Worm (Caenorhabditis elegans) whole organism, early embryonic: ENCODE data around the gene ZK355.2.

Source experiments
- B0310.2 ChIP-seq: sonication (generic microtip); optimal IDR thresholded peaks from 2 replicates; lab custom pipeline; 2016; ENCODE audit warnings: mild to moderate bottlenecking, missing genetic modification characterization, missing compliant biosample characterization
- F13C5.2 ChIP-seq: sonication (generic microtip); optimal IDR thresholded peaks from 2 replicates; lab custom pipeline; 2017; ENCODE audit warnings: mild to moderate bottlenecking, missing genetic modification characterization, inconsistent platforms, missing compliant biosample characterization
- aly-1 ChIP-seq: sonication (generic microtip); optimal IDR thresholded peaks from 2 replicates; lab custom pipeline; 2016; ENCODE audit warnings: missing genetic modification characterization, missing compliant biosample characterization
- ama-1 ChIP-seq: fragments of 150-350 bp; optimal IDR thresholded peaks from 2 replicates; lab custom pipeline; 2014
- ceh-13 ChIP-seq: fragments of 200-800 bp; sonication (Bioruptor generic); optimal IDR thresholded peaks from 2 replicates; lab custom pipeline; 2018; ENCODE audit warnings: mild to moderate bottlenecking, missing genetic modification characterization, missing compliant biosample characterization
- ceh-36 ChIP-seq: sonication (generic microtip); optimal IDR thresholded peaks from 2 replicates; lab custom pipeline; 2016; ENCODE audit warnings: missing genetic modification characterization, inconsistent platforms, missing compliant biosample characterization
- ets-7 ChIP-seq: sonication (generic microtip); optimal IDR thresholded peaks from 2 replicates; lab custom pipeline; 2016; ENCODE audit warnings: missing genotype, missing genetic modification characterization, missing compliant biosample characterization
- flt-1 ChIP-seq: fragments of 200-800 bp; sonication (Bioruptor generic); IDR thresholded peaks from 2 replicates; pipeline ENCODE4 v1.3.6; 2022; ENCODE audit warnings: missing genetic modification characterization, missing compliant biosample characterization
- hmbx-1 ChIP-seq: sonication (generic microtip); optimal IDR thresholded peaks from 2 replicates; lab custom pipeline; 2016; ENCODE audit warnings: mild to moderate bottlenecking, missing genetic modification characterization, missing compliant biosample characterization
- hmg-4 ChIP-seq: fragments of 200-800 bp; sonication (Bioruptor generic); optimal IDR thresholded peaks from 2 replicates; lab custom pipeline; 2018; ENCODE audit warnings: mild to moderate bottlenecking, missing genetic modification characterization, missing compliant biosample characterization
- hnd-1 ChIP-seq: sonication (generic microtip); optimal IDR thresholded peaks from 2 replicates; lab custom pipeline; 2016; ENCODE audit warnings: missing genetic modification characterization, missing compliant biosample characterization
- pes-1 ChIP-seq: fragments of 200-800 bp; sonication (Bioruptor generic); IDR thresholded peaks from 2 replicates; pipeline ENCODE4 v1.3.6; 2022; ENCODE audit warnings: missing genetic modification reagents, missing genetic modification characterization, missing compliant biosample characterization
- scrt-1 ChIP-seq: fragments of 200-800 bp; sonication (Bioruptor generic); IDR thresholded peaks from 2 replicates; pipeline ENCODE4 v1.3.6; 2022; ENCODE audit warnings: missing genetic modification characterization, missing compliant biosample characterization
- sea-1 ChIP-seq: fragments of 200-800 bp; sonication (Bioruptor generic); conservative IDR thresholded peaks from 2 replicates; pipeline ENCODE4 v1.3.6; 2022; ENCODE audit warnings: missing genetic modification characterization, missing compliant biosample characterization
- tbx-11 ChIP-seq: fragments of 200-800 bp; sonication (Bioruptor generic); IDR thresholded peaks from 2 replicates; pipeline ENCODE4 v1.3.6; 2022; ENCODE audit warnings: missing genetic modification characterization, missing compliant biosample characterization
- tbx-37 ChIP-seq: fragments of 200-800 bp; sonication (Bioruptor generic); conservative IDR thresholded peaks from 2 replicates; pipeline ENCODE4 v1.3.6; 2022; ENCODE audit warnings: missing genetic modification reagents, missing genetic modification characterization, missing compliant biosample characterization
- tra-4 ChIP-seq: sonication (generic microtip); optimal IDR thresholded peaks from 2 replicates; lab custom pipeline; 2017; ENCODE audit warnings: missing genetic modification characterization, missing compliant biosample characterization

Gene ZK355.2

DNA sequence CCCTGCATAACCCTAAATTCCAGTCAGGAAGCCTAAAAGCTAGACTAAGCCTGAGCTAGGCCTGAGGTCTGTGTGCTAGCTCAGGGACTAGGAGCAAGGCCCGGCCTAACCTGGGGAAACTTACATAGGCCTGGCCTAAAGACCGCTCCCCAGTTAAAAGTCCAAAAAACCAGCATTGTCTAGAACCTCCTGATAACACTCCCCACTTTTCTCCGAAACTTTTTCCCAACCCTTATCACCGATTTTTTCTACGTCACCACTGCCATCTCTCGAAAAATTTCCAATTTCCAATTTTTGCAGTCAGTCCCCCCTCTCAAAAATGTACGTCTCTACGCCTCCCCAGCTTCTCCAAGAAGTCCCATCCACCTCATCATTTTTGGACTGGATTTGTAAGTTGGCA lies at the start of gene ZK355.2:
TSS of gene ZK355.2 (plus strand) at position 301 of the 400 bp plus-strand sequence.
- TF ChIP-seq ets-7 (tag; lab: Kevin White, UChicago): no peak
- no peak for TF ChIP-seq B0310.2 (tag; lab: Kevin White, UChicago)
- TF ChIP-seq hnd-1 (tag; lab: Kevin White, UChicago): no peak
- TF ChIP-seq ceh-36 (tag; lab: Kevin White, UChicago): peak; percentile 15

DNA sequence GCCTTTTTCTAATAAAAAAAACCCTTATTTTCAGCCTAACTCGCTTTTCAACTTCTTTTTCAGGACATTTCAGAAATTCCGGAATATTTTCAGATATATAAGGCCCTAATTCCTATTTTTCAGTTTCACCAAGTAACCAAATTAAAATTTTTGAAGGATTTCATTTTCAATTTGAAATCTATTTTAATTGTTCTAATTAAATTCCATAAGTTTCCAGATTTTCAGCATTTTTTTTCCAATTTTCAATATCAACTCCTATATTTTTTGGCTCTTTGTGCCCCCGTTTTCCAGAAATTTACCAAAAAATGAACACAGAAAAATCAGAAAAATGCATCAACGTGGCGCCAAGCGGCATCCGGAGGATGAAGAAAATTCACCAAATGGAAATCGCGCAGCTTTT lies 48.9 kb upstream of the ZK355.2 start, which contains the start of gene Y110A2AL.1:
TSS of gene Y110A2AL.1 (plus strand) at position 301 of the 400 bp plus-strand sequence.
- TF ChIP-seq pes-1 (no peak), ama-1 (no peak), hnd-1 (tag; lab: Kevin White, UChicago) (no peak), ets-7 (tag; lab: Kevin White, UChicago) (no peak), ceh-36 (tag; lab: Kevin White, UChicago) (no peak), flt-1 (GFP tag; lab: Robert Waterston, UW) (no peak), F13C5.2 (no peak), sea-1 (GFP tag; lab: Robert Waterston, UW) (no peak), hmbx-1 (tag; lab: Kevin White, UChicago) (no peak)

DNA sequence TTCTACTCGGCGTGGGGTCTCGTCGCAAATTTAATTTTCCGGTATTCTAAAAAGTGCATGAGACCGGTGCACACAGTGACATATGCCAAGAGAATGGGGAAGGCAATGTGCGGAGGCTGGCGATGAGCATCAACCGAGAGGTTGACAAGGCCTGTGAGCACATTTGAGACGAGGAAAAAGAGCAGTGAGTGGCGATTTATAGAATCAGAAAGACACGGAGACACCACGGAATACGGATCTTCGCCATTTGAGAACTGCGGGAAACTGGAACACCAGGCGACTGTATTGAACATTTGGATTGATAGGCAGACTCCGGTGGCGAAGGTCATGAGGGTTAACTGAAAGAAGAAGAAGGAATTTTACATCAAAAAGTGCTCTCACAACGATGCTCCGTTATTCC lies 44.8 kb upstream of the ZK355.2 start:
- TF ChIP-seq flt-1 (GFP tag; lab: Robert Waterston, UW) (no peak), F13C5.2 (no peak), B0310.2 (tag; lab: Kevin White, UChicago) (no peak), tbx-11 (GFP tag; lab: Robert Waterston, UW) (no peak), hnd-1 (tag; lab: Kevin White, UChicago) (no peak), ets-7 (tag; lab: Kevin White, UChicago) (no peak), pes-1 (no peak), ceh-13 (no peak)

DNA sequence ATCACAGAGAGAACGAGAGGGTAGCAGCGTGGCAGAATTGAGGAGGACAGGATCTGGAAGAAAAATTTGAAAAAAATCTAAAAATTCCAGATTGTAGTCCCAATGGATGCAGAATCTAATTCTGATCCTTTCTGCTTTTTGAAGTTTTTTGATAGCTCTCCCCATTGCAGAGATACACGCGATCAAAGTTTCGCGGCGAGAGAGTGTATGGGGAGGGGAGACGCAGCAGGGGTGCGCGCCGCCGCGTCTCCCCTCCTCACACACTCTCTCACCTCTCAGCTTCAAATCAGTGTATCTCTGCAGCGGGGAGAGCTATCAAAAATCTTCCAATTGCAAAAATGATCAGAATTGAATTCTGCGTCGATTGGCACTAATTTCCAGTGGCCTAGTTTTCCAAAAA lies 42.6 kb upstream of the ZK355.2 start:
- TF ChIP-seq flt-1 (GFP tag; lab: Robert Waterston, UW) (peak; percentile 29; the same call in 1 of the 2 replicates), scrt-1 (GFP tag; lab: Robert Waterston, UW) (no peak), B0310.2 (tag; lab: Kevin White, UChicago) (no peak), sea-1 (GFP tag; lab: Robert Waterston, UW) (no peak)

DNA sequence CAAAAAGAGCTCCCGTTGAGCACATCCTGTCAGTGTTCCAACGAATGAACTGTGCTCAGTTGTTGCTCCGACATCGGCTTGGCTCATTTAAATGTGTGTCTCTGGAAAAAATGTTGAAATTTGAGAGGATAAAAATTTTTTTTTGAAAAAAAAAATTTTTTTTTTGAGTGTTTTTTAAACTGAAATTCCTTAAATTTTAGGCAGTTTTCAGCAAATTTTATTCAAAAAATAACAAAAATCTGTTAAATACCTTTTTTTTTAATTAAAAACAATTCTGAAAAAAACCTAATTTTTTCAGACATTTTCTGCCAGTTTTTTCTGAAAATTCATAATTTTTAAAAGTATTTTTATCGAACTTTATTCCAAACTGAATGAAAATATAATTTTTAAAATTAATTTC lies 38.9 kb upstream of the ZK355.2 start, which contains the start of gene pigw-1:
TSS of gene pigw-1 (minus strand) at position 101 of the 400 bp plus-strand sequence.
- TF ChIP-seq hnd-1 (tag; lab: Kevin White, UChicago): no peak
- TF ChIP-seq aly-1: no peak
- TF ChIP-seq tra-4 (tag; lab: Kevin White, UChicago): no peak
- TF ChIP-seq hmbx-1 (tag; lab: Kevin White, UChicago): no peak
- no peak for TF ChIP-seq hmg-4
- no peak for TF ChIP-seq scrt-1 (GFP tag; lab: Robert Waterston, UW)
- no peak for TF ChIP-seq ceh-13
- no peak for TF ChIP-seq flt-1 (GFP tag; lab: Robert Waterston, UW)
- TF ChIP-seq sea-1 (GFP tag; lab: Robert Waterston, UW): no peak
- TF ChIP-seq ets-7 (tag; lab: Kevin White, UChicago): no peak
- no peak for TF ChIP-seq tbx-37 (GFP tag; lab: Robert Waterston, UW)
- TF ChIP-seq ceh-36 (tag; lab: Kevin White, UChicago): no peak
- no peak for TF ChIP-seq B0310.2 (tag; lab: Kevin White, UChicago)
- no peak for TF ChIP-seq ama-1
- no peak for TF ChIP-seq tbx-11 (GFP tag; lab: Robert Waterston, UW)
- TF ChIP-seq F13C5.2: no peak
- no peak for TF ChIP-seq pes-1

DNA sequence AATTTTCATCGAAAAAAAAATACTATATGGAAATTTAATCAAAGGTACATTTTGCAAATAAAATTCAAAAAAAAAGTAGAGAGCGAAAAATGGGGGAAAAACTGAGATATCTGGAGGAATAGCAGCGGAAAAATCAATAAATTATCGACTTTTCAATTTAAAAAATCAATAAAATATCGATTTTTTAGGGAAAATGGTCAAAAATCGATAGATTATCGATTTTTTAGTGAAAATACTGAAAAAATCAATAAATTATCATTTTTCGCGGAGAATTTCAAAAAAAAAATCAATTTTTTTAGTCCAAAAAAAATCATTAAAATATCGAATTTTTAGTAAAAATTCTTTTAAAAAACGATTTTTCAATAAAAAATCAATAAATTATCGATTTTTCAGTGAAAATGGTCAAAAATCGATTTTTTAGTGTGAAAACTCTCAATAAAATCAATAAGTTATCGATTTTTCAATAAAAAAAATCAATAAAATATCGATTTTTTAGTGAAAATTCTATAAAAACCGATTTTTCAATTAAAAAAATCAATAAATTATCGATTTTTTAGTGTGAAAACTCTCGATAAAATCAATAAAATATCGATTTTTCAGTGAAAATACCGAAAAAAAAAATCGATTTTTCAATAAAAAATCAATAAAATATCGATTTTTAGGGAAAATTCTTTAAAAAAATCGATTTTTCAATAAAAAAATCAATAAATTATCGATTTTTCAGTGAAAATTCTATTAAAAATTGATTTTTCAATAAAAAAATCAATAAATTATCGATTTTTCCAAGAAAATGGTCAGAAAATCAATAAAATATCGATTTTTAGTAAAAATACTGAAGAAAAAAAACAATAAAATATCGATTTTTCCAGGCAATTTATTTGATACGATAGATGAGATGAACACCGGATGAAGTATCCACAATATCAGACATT lies 37.9 kb upstream of the ZK355.2 start:
- TF ChIP-seq hmg-4: no peak
- TF ChIP-seq ceh-36 (tag; lab: Kevin White, UChicago): no peak
- no peak for TF ChIP-seq ama-1
- no peak for TF ChIP-seq B0310.2 (tag; lab: Kevin White, UChicago)
- TF ChIP-seq sea-1 (GFP tag; lab: Robert Waterston, UW): no peak
- no peak for TF ChIP-seq ets-7 (tag; lab: Kevin White, UChicago)
- TF ChIP-seq hnd-1 (tag; lab: Kevin White, UChicago): no peak
- no peak for TF ChIP-seq tbx-11 (GFP tag; lab: Robert Waterston, UW)
- no peak for TF ChIP-seq scrt-1 (GFP tag; lab: Robert Waterston, UW)
- no peak for TF ChIP-seq flt-1 (GFP tag; lab: Robert Waterston, UW)

DNA sequence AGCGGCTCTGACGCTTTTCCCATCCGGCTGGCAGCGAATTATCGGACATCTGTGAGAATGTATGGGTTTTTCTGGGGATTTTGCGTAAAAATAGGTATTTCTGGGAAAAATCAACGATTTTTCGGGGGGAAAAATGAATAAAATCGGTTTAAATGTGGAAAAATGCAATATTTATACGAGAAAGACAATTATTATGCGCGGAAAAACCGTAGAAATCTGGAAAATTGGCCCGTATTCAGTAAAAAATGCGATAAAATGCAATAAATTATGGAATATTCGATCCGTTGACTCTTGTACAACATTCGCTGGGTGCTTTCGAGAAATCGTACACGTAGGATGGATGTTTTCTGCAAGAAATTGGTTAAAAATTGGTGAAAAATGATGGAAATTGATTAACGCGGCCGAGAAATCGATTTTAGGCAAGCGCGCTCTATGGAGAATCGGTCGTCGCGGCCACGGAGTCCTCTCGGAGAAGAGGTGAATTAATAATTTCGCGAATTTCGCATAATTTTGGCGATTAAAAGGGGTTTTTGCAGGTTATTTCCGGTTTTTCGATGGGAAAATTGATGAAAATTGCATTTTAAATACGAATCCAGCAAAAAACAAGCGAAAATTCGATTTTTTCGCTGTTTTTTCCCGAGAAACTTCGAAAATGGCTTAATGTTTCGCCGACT lies 34.6 kb upstream of the ZK355.2 start, which contains the start of gene pinn-1:
TSS of gene pinn-1 (minus strand) at position 51 of the 674 bp plus-strand sequence.
- TF ChIP-seq scrt-1 (GFP tag; lab: Robert Waterston, UW) (no peak), ceh-13 (no peak), aly-1 (no peak), sea-1 (GFP tag; lab: Robert Waterston, UW) (no peak; the same call in 1 of the 2 replicates), tbx-11 (GFP tag; lab: Robert Waterston, UW) (no peak), tra-4 (tag; lab: Kevin White, UChicago) (no peak), F13C5.2 (peak; percentile 37), flt-1 (GFP tag; lab: Robert Waterston, UW) (peak; percentile 61; the same call in 1 of the 2 replicates), ets-7 (tag; lab: Kevin White, UChicago) (no peak), tbx-37 (GFP tag; lab: Robert Waterston, UW) (peak; percentile 77), B0310.2 (tag; lab: Kevin White, UChicago) (no peak), hmg-4 (no peak), pes-1 (peak; percentile 79), hnd-1 (tag; lab: Kevin White, UChicago) (peak; percentile 19), ama-1 (no peak)
